Worm (Caenorhabditis elegans): Measurements from ENCODE around the gene par-3.

The par-3 gene

DNA sequence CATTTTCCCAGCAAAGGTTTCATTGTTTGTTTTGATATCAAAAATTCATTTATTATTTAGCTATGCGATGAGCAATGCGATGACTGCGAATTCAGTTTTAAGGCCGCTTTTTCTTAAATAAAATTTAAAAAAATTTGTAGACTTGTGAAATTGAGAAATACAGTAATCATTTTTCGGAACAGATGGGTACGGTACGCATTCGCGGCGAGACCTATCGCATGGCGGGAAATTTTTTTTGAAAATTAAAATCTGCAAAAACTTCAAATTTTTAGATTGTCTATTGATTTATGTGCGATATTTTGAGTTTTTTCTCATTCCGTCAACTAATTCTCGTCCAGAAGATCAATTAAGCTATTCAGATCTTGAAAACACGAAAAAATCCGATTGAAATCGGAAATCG, 512 bp upstream of the par-3 start (continued):
- peak; percentile 85 for TF ChIP-seq snpc-3.4 (tag; optimal IDR thresholded peaks at IDR 0.05)
- no peak for TF ChIP-seq nfyb-1 (GFP tag; IDR thresholded peaks at IDR 0.05)
- no peak for TF ChIP-seq nhr-27 (tag; optimal IDR thresholded peaks at IDR 0.05)
- TF ChIP-seq mes-4 (tag; optimal IDR thresholded peaks at IDR 0.05), result no peak
- no peak for TF ChIP-seq F23B12.7 (tag; optimal IDR thresholded peaks at IDR 0.05; ENCODE audit: insufficient read depth)
- peak; percentile 95 for TF ChIP-seq dpl-1 (GFP tag; optimal IDR thresholded peaks at IDR 0.05)
- TF ChIP-seq athp-1 (tag; optimal IDR thresholded peaks at IDR 0.05), result peak; percentile 56
- TF ChIP-seq lin-35 (GFP tag; optimal IDR thresholded peaks at IDR 0.05), result peak in 2 of 3 experiments; percentile 25 to 88

DNA sequence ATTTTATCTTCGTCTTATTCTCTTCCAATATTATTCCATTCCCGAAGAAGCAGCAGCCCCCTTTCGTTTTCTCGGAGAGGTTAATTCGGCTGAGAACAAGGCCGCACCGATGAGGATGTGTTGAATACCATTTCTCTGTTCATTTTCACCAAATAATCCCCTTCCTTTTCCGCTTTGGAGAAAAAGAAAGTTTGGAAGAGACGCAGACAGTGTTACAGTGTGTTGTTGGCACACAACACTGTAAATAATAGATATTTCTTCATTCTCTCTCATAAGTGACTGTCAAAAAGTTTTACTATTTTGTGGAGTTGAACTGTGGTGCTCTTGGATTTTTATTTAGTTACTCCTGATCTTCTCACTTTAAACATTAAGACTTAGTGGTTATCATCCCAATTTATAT, 1.2 kb downstream of the par-3 start:
- no peak for TF ChIP-seq lag-1 (GFP tag; IDR thresholded peaks at IDR 0.05)
- no peak for TF ChIP-seq F23B12.7 (tag; optimal IDR thresholded peaks at IDR 0.05; ENCODE audit: insufficient read depth)
- no peak for TF ChIP-seq madf-3 (GFP tag; IDR thresholded peaks at IDR 0.05)
- no peak for TF ChIP-seq unc-62 (GFP tag; optimal IDR thresholded peaks at IDR 0.05)
- no peak for TF ChIP-seq egl-44 (GFP tag; IDR thresholded peaks at IDR 0.05)
- no peak for TF ChIP-seq F55B11.4 (tag; optimal IDR thresholded peaks at IDR 0.05; ENCODE audit: borderline replicate concordance, insufficient read depth)
- TF ChIP-seq mcd-1 (GFP tag; IDR thresholded peaks at IDR 0.05), result no peak
- no peak for TF ChIP-seq nhr-90 (tag; optimal IDR thresholded peaks at IDR 0.05)
- TF ChIP-seq F22D6.2 (tag; optimal IDR thresholded peaks at IDR 0.05), result no peak
- no peak for TF ChIP-seq F33H1.4 (GFP tag; IDR thresholded peaks at IDR 0.05)
- TF ChIP-seq ccch-3 (GFP tag; optimal IDR thresholded peaks at IDR 0.05), result no peak
- no peak for TF ChIP-seq snpc-3.4 (tag; optimal IDR thresholded peaks at IDR 0.05)
- no peak for TF ChIP-seq aptf-2 (GFP tag; conservative IDR thresholded peaks at IDR 0.05)
- TF ChIP-seq snpc-4 (GFP tag; optimal IDR thresholded peaks at IDR 0.05), result no peak
- no peak for TF ChIP-seq snpc-4 (tag; optimal IDR thresholded peaks at IDR 0.05)
- no peak for TF ChIP-seq rec-8 (tag; optimal IDR thresholded peaks at IDR 0.05)
- TF ChIP-seq F57A8.1 (GFP tag; optimal IDR thresholded peaks at IDR 0.05), result no peak
- no peak for TF ChIP-seq nhr-27 (tag; optimal IDR thresholded peaks at IDR 0.05)
- no peak for TF ChIP-seq ekl-4 (GFP tag; IDR thresholded peaks at IDR 0.05)

DNA sequence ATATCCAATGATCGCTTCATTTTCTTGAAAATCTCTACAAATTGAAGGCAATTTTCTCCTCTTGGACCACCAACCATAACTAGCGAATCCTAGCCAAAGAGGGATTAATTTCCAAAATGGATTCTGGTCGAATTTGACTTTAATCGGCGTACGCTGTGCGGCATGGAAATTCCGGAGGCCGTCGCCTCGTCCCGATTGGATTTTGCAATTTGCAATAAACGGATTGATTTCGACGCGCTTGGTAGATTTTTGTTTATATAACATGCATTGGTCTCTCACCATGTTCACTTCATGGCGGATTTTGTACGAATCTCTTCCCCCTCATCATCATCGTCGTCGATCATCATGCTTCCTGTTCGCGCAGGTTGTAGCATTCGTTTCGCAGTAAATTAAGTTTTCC, 1.7 kb downstream of the par-3 start:
- TF ChIP-seq attf-3 (GFP tag; conservative IDR thresholded peaks at IDR 0.05) (no peak), ceh-91 (GFP tag; IDR thresholded peaks at IDR 0.05) (no peak), aptf-2 (GFP tag; conservative IDR thresholded peaks at IDR 0.05) (no peak), rcor-1 (GFP tag; IDR thresholded peaks at IDR 0.05) (no peak), F55B11.4 (tag; optimal IDR thresholded peaks at IDR 0.05; ENCODE audit: borderline replicate concordance, insufficient read depth) (no peak), F39B2.1 (GFP tag; IDR thresholded peaks at IDR 0.05) (no peak), hrde-1 (tag; optimal IDR thresholded peaks at IDR 0.05; ENCODE audit: borderline replicate concordance) (no peak), snpc-4 (GFP tag; optimal IDR thresholded peaks at IDR 0.05) (no peak), snpc-4 (tag; optimal IDR thresholded peaks at IDR 0.05) (no peak), bed-1 (GFP tag; IDR thresholded peaks at IDR 0.05) (no peak), egrh-3 (GFP tag; IDR thresholded peaks at IDR 0.05) (no peak), B0261.1 (tag; optimal IDR thresholded peaks at IDR 0.05) (no peak), nhr-27 (tag; optimal IDR thresholded peaks at IDR 0.05) (no peak), ZK185.1 (tag; optimal IDR thresholded peaks at IDR 0.05; ENCODE audit: poor library complexity, severe bottlenecking) (no peak), B0035.1 (tag; optimal IDR thresholded peaks at IDR 0.05) (no peak), F52B5.7 (tag; optimal IDR thresholded peaks at IDR 0.05) (no peak), hmg-20 (GFP tag; IDR thresholded peaks at IDR 0.05) (no peak), rec-8 (tag; optimal IDR thresholded peaks at IDR 0.05) (no peak)
